Fruit fly (Drosophila melanogaster) whole organism, embryonic: ENCODE results near the gene AstC.

Experiments
- Atf6 ChIP-seq: fragments of 200-800 bp; sonication (Bioruptor generic); IDR thresholded peaks from 2 replicates; pipeline ENCODE4 v1.3.6; 2022; ENCODE audit warnings: missing biosample characterization, missing genetic modification characterization
- Awh ChIP-seq: fragments of 200-800 bp; sonication (Bioruptor generic); IDR thresholded peaks from 2 replicates; pipeline ENCODE4, ENCODE4 v1.3.6; 2022; ENCODE audit warnings: missing biosample characterization, missing genetic modification characterization
- Bgb ChIP-seq: fragments of 200-800 bp; sonication (Bioruptor generic); IDR thresholded peaks from 2 replicates; pipeline ENCODE4 v1.3.6; 2022; ENCODE audit warnings: missing biosample characterization, missing genetic modification characterization; ENCODE audit not compliant: partially characterized antibody
- CG11560 ChIP-seq: fragments of 200-800 bp; sonication (Bioruptor generic); IDR thresholded peaks from 3 replicates; pipeline ENCODE4 v1.3.6; 2022; ENCODE audit warnings: missing biosample characterization, missing genetic modification characterization
- CG14441 ChIP-seq: fragments of 200-800 bp; sonication (Bioruptor generic); IDR thresholded peaks from 2 replicates; pipeline ENCODE4 v1.3.6; 2022; ENCODE audit warnings: missing biosample characterization, missing genetic modification characterization
- CG14860 ChIP-seq: fragments of 200-800 bp; sonication (Bioruptor generic); IDR thresholded peaks from 3 replicates; pipeline ENCODE4 v1.3.6; 2022; ENCODE audit warnings: missing biosample characterization, missing genetic modification characterization; ENCODE audit not compliant: partially characterized antibody
- CG15073 ChIP-seq: fragments of 200-800 bp; sonication (Bioruptor generic); optimal IDR thresholded peaks from 2 replicates; lab custom pipeline; 2016; ENCODE audit warnings: missing biosample characterization, missing genetic modification characterization
- CG15514 ChIP-seq: fragments of 200-800 bp; sonication (Bioruptor generic); optimal IDR thresholded peaks from 3 replicates; lab custom pipeline; 2017; ENCODE audit warnings: missing biosample characterization, missing genetic modification characterization, mild to moderate bottlenecking, moderate library complexity, missing genetic modification reagents
- CG17829 ChIP-seq: fragments of 200-800 bp; optimal IDR thresholded peaks from 2 replicates; lab custom pipeline; 2019; ENCODE audit warnings: missing biosample characterization, mild to moderate bottlenecking, missing genetic modification characterization, moderate library complexity
- CG18011 ChIP-seq: fragments of 200-800 bp; sonication (Bioruptor generic); optimal IDR thresholded peaks from 2 replicates; lab custom pipeline; 2017; ENCODE audit warnings: missing biosample characterization, missing genetic modification characterization, mild to moderate bottlenecking, moderate library complexity, missing genotype
- CG33213 ChIP-seq: fragments of 200-800 bp; sonication (Bioruptor generic); optimal IDR thresholded peaks from 3 replicates; lab custom pipeline; 2016; ENCODE audit warnings: missing biosample characterization, missing genetic modification characterization
- CG3838 ChIP-seq: fragments of 200-800 bp; sonication (Bioruptor generic); optimal IDR thresholded peaks from 3 replicates; lab custom pipeline; 2016; ENCODE audit warnings: missing biosample characterization, missing genetic modification characterization
- CG5180 ChIP-seq: fragments of 200-800 bp; sonication (Bioruptor generic); optimal IDR thresholded peaks from 3 replicates; lab custom pipeline; 2017; ENCODE audit warnings: missing biosample characterization, missing genetic modification characterization, mild to moderate bottlenecking, moderate library complexity, missing genetic modification reagents
- CG6654 ChIP-seq: fragments of 200-800 bp; sonication (Bioruptor generic); optimal IDR thresholded peaks from 2 replicates; lab custom pipeline; 2017; ENCODE audit warnings: missing biosample characterization, mild to moderate bottlenecking, missing genetic modification characterization
- CG9215 ChIP-seq: fragments of 200-800 bp; sonication (Bioruptor generic); IDR thresholded peaks from 2 replicates; pipeline ENCODE4 v1.3.6; 2022; ENCODE audit warnings: missing biosample characterization, missing genetic modification characterization
- CG9727 ChIP-seq: fragments of 200-800 bp; sonication (Bioruptor generic); optimal IDR thresholded peaks from 3 replicates; lab custom pipeline; 2017; ENCODE audit warnings: missing biosample characterization, mild to moderate bottlenecking, missing genetic modification characterization
- CG9817 ChIP-seq: fragments of 200-800 bp; sonication (Bioruptor generic); optimal IDR thresholded peaks from 2 replicates; lab custom pipeline; 2018; ENCODE audit warnings: missing biosample characterization, mild to moderate bottlenecking, missing genetic modification characterization, moderate library complexity
- CHES-1-like ChIP-seq: fragments of 200-800 bp; sonication (Bioruptor generic); optimal IDR thresholded peaks from 2 replicates; lab custom pipeline; 2016; ENCODE audit warnings: missing biosample characterization, missing genetic modification characterization
- Camta ChIP-seq: fragments of 200-800 bp; sonication (Bioruptor generic); optimal IDR thresholded peaks from 2 replicates; lab custom pipeline; 2016; ENCODE audit warnings: missing biosample characterization, missing genetic modification characterization
- CkIIα-i1 ChIP-seq: fragments of 200-800 bp; sonication (Bioruptor generic); IDR thresholded peaks from 2 replicates; pipeline ENCODE4 v1.3.6; 2022; ENCODE audit warnings: missing biosample characterization, missing genetic modification characterization
- CoRest ChIP-seq: fragments of 200-800 bp; sonication (Bioruptor generic); optimal IDR thresholded peaks from 3 replicates; lab custom pipeline; 2018; ENCODE audit warnings: missing biosample characterization, mild to moderate bottlenecking, missing genetic modification characterization, moderate library complexity
- D19A ChIP-seq: fragments of 200-800 bp; optimal IDR thresholded peaks from 3 replicates; lab custom pipeline; 2019; ENCODE audit warnings: missing biosample characterization, mild to moderate bottlenecking, missing genetic modification characterization, moderate library complexity
- ERR ChIP-seq: fragments of 200-800 bp; sonication (Bioruptor generic); optimal IDR thresholded peaks from 2 replicates; lab custom pipeline; 2016; ENCODE audit warnings: missing biosample characterization, missing genetic modification characterization
- Hr39 ChIP-seq: fragments of >200 bp; optimal IDR thresholded peaks from 2 replicates; lab custom pipeline; 2017
- Hr51 ChIP-seq, 2 experiments: fragments of 200-800 bp; sonication (Bioruptor generic); optimal IDR thresholded peaks; 2 replicates in 1 of 2; 3 replicates in 1 of 2; lab custom pipeline; 2016 to 2018; ENCODE audit warnings: missing biosample characterization in 2 of 2, missing genetic modification characterization in 2 of 2, mild to moderate bottlenecking in 1 of 2, moderate library complexity in 1 of 2
- MBD-R2 ChIP-seq: fragments of 200-800 bp; sonication (Bioruptor generic); IDR thresholded peaks from 2 replicates; pipeline ENCODE4 v1.3.6; 2022; ENCODE audit warnings: missing biosample characterization, missing genetic modification characterization
- Mrtf ChIP-seq: fragments of 200-800 bp; sonication (Bioruptor generic); IDR thresholded peaks from 3 replicates; pipeline ENCODE4 v1.3.6; 2022; ENCODE audit warnings: missing biosample characterization, missing genetic modification characterization
- Usf ChIP-seq: fragments of 200-800 bp; sonication (Bioruptor generic); optimal IDR thresholded peaks from 2 replicates; lab custom pipeline; 2017; ENCODE audit warnings: missing genotype, missing biosample characterization, missing genetic modification characterization
- bigmax ChIP-seq: fragments of 200-800 bp; sonication (Bioruptor generic); optimal IDR thresholded peaks from 2 replicates; lab custom pipeline; 2018; ENCODE audit warnings: missing biosample characterization, mild to moderate bottlenecking, missing genetic modification characterization
- br ChIP-seq: fragments of >200 bp; optimal IDR thresholded peaks from 2 replicates; lab custom pipeline; 2017
- cas ChIP-seq: fragments of 200-800 bp; sonication (Bioruptor generic); IDR thresholded peaks from 2 replicates; pipeline ENCODE4 v1.3.6; 2022; ENCODE audit warnings: missing biosample characterization, missing genetic modification characterization
- cg ChIP-seq: fragments of 200-800 bp; sonication (Bioruptor generic); optimal IDR thresholded peaks from 3 replicates; lab custom pipeline; 2019; ENCODE audit warnings: missing biosample characterization, mild to moderate bottlenecking, missing genetic modification characterization, moderate library complexity
- dimm ChIP-seq: fragments of 200-800 bp; sonication (Bioruptor generic); IDR thresholded peaks from 2 replicates; pipeline ENCODE4 v1.3.6; 2022; ENCODE audit warnings: missing biosample characterization, missing genetic modification characterization
- dmrt99B ChIP-seq: fragments of 200-800 bp; sonication (Bioruptor generic); optimal IDR thresholded peaks from 2 replicates; lab custom pipeline; 2018; ENCODE audit warnings: missing biosample characterization, mild to moderate bottlenecking, missing genetic modification characterization, moderate library complexity
- ems ChIP-seq: fragments of 200-800 bp; sonication (Bioruptor generic); optimal IDR thresholded peaks from 3 replicates; lab custom pipeline; 2016; ENCODE audit warnings: missing biosample characterization, missing genetic modification characterization
- eve ChIP-seq, 2 experiments: fragments of >200 bp; optimal IDR thresholded peaks; 2 replicates each; lab custom pipeline; 2017; ENCODE audit warnings: missing biosample characterization in 2 of 2, missing genetic modification characterization in 2 of 2
- fd64A ChIP-seq: fragments of 200-800 bp; sonication (Bioruptor generic); optimal IDR thresholded peaks from 3 replicates; lab custom pipeline; 2018; ENCODE audit warnings: missing biosample characterization, mild to moderate bottlenecking, missing genetic modification characterization
- gfzf ChIP-seq: fragments of 200-800 bp; sonication (Bioruptor generic); optimal IDR thresholded peaks from 2 replicates; lab custom pipeline; 2016; ENCODE audit warnings: missing biosample characterization, mild to moderate bottlenecking, missing genetic modification characterization, moderate library complexity
- lbe ChIP-seq: fragments of 200-800 bp; sonication (Bioruptor generic); optimal IDR thresholded peaks from 2 replicates; lab custom pipeline; 2016; ENCODE audit warnings: missing biosample characterization, mild to moderate bottlenecking, missing genetic modification characterization
- org-1 ChIP-seq: fragments of 200-800 bp; sonication (Bioruptor generic); optimal IDR thresholded peaks from 2 replicates; lab custom pipeline; 2017; ENCODE audit warnings: missing biosample characterization, missing genetic modification characterization
- pan ChIP-seq, 4 experiments: fragments of >200 bp in 3 of 4; fragments of 200-800 bp in 1 of 4; sonication (Bioruptor generic) in 1 of 4; optimal IDR thresholded peaks in 3 of 4; IDR thresholded peaks in 1 of 4; 2 replicates each; pipeline versions ENCODE4 v1.3.6 to Lab custom; 2017 to 2022; ENCODE audit warnings: missing biosample characterization in 2 of 4, missing genetic modification characterization in 2 of 4, mixed read lengths in 1 of 4
- prd ChIP-seq, 3 experiments: fragments of >200 bp in 2 of 3; fragments of 200-800 bp in 1 of 3; sonication (Bioruptor generic) in 1 of 3; optimal IDR thresholded peaks in 2 of 3; IDR thresholded peaks in 1 of 3; 2 replicates in 2 of 3; 3 replicates in 1 of 3; pipeline versions ENCODE4 v1.3.6 to Lab custom; 2017 to 2022; ENCODE audit warnings: missing biosample characterization in 1 of 3, missing genetic modification characterization in 1 of 3
- pros ChIP-seq: fragments of 200-800 bp; sonication (Bioruptor generic); optimal IDR thresholded peaks from 3 replicates; lab custom pipeline; 2019; ENCODE audit warnings: missing biosample characterization, mild to moderate bottlenecking, missing genetic modification characterization, moderate library complexity
- pum ChIP-seq: fragments of 200-800 bp; sonication (Bioruptor generic); optimal IDR thresholded peaks from 2 replicates; lab custom pipeline; 2016; ENCODE audit warnings: missing biosample characterization, missing genetic modification characterization
- sd ChIP-seq: fragments of 200-800 bp; sonication (Bioruptor generic); optimal IDR thresholded peaks from 3 replicates; lab custom pipeline; 2018; ENCODE audit warnings: missing biosample characterization, mild to moderate bottlenecking, missing genetic modification characterization, moderate library complexity
- sima ChIP-seq: fragments of 200-800 bp; sonication (Bioruptor generic); optimal IDR thresholded peaks from 2 replicates; lab custom pipeline; 2016; ENCODE audit warnings: missing biosample characterization, missing genetic modification characterization
- sisA ChIP-seq: fragments of 200-800 bp; sonication (Bioruptor generic); IDR thresholded peaks from 2 replicates; pipeline ENCODE4 v1.3.6; 2022; ENCODE audit warnings: missing biosample characterization, missing genetic modification characterization
- toy ChIP-seq: fragments of 200-800 bp; sonication (Bioruptor generic); IDR thresholded peaks from 2 replicates; pipeline ENCODE4 v1.3.6; 2022; ENCODE audit warnings: missing biosample characterization, missing genetic modification characterization
- tup ChIP-seq: fragments of 200-800 bp; sonication (Bioruptor generic); optimal IDR thresholded peaks from 2 replicates; lab custom pipeline; 2016; ENCODE audit warnings: missing biosample characterization, mild to moderate bottlenecking, missing genetic modification characterization, moderate library complexity
- tx ChIP-seq: fragments of 200-800 bp; sonication (Bioruptor generic); optimal IDR thresholded peaks from 2 replicates; lab custom pipeline; 2016; ENCODE audit warnings: missing biosample characterization, missing genetic modification characterization

AstC gene

DNA sequence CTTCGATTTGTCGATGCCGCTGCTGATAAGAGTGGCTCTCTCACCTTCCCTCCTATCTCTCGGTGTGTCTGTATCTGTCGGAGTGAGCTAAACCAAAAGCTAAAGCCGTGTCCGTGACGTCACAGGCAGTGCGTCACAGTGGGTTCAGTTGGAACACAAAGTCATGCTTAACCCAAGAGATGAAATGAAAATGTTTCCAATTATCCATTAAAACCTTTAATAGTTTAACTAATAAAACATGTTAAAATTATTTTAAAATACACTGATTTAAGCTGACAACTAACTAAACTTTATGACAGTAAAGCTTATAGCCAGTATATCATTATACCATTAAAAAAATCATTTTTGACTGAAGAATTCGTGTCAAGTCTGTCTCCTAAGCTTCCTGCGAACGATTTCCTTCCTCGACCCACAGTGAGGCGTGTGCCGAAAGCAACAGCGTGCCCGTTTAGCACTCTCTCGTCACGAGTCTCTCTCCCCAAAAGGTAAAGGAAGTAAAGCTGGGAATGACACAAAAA is 31.9 kb upstream of the AstC start, which contains the start of gene Idua (continued):
- no peak for TF ChIP-seq CG14860
- TF ChIP-seq Mrtf (GFP tag; lab: Robert Waterston, UW) = no peak
- no peak for TF ChIP-seq toy (GFP tag; lab: Robert Waterston, UW)
- no peak for TF ChIP-seq CG5180
- peak; percentile 41; the same call in 1 of the 2 replicates for TF ChIP-seq sisA (GFP tag; lab: Robert Waterston, UW)
- no peak for TF ChIP-seq dmrt99B (tag; lab: Kevin White, UChicago)
- TF ChIP-seq CG9215 (GFP tag; lab: Robert Waterston, UW) = peak; percentile 71
- TF ChIP-seq Camta (GFP tag; lab: Kevin White, UChicago) = no peak
- no peak for TF ChIP-seq tup (GFP tag; lab: Kevin White, UChicago)
- TF ChIP-seq CG9817 (tag; lab: Kevin White, UChicago) = peak; percentile 59
- TF ChIP-seq CkIIα-i1 (GFP tag; lab: Robert Waterston, UW) = no peak
- no peak for TF ChIP-seq pan (optimal IDR thresholded peaks at IDR 0.05; lab: Kevin White, UChicago)
- TF ChIP-seq pan (GFP tag; optimal IDR thresholded peaks at IDR 0.05 in 1 of 2, IDR thresholded peaks at IDR 0.05 in 1 of 2) = peak in 1 of 2 experiments; percentile 72
- peak; percentile 13; the same call in 1 of the 2 replicates for TF ChIP-seq cas (GFP tag; lab: Robert Waterston, UW)
- no peak for TF ChIP-seq CG3838 (GFP tag; lab: Kevin White, UChicago)
- no peak for TF ChIP-seq eve (GFP tag; optimal IDR thresholded peaks at IDR 0.05; lab: Kevin White, UChicago)
- TF ChIP-seq Bgb (GFP tag; lab: Robert Waterston, UW) = no peak
- no peak for TF ChIP-seq lbe (GFP tag; lab: Kevin White, UChicago)
- peak; percentile 75 for TF ChIP-seq Atf6 (GFP tag; lab: Robert Waterston, UW)
- TF ChIP-seq Hr51 (GFP tag; optimal IDR thresholded peaks at IDR 0.05; lab: Kevin White, UChicago) = peak in 1 of 2 experiments; percentile 21
- peak; percentile 18; the same call in 1 of the 2 replicates for TF ChIP-seq CG14441 (GFP tag; lab: Robert Waterston, UW)
- no peak for TF ChIP-seq CG11560 (tag; lab: Robert Waterston, UW)
- TF ChIP-seq pum (GFP tag; lab: Kevin White, UChicago) = no peak
- TF ChIP-seq CHES-1-like (GFP tag; lab: Kevin White, UChicago) = no peak
- TF ChIP-seq pros = peak; percentile 6
- no peak for TF ChIP-seq D19A (tag; lab: Kevin White, UChicago)
- no peak for TF ChIP-seq sima (GFP tag; lab: Kevin White, UChicago)
- no peak for TF ChIP-seq gfzf (GFP tag; lab: Kevin White, UChicago)
- TF ChIP-seq dimm (GFP tag; lab: Robert Waterston, UW) = no peak
- no peak for TF ChIP-seq ERR
- TF ChIP-seq CG9727 (GFP tag; lab: Kevin White, UChicago) = peak; percentile 82
- TF ChIP-seq Awh (GFP tag; lab: Robert Waterston, UW) = peak; percentile 37; the same call in 1 of the 2 replicates
- peak; percentile 35 for TF ChIP-seq CG15514 (GFP tag; lab: Kevin White, UChicago)
- TF ChIP-seq CG17829 = peak; percentile 58
- TF ChIP-seq tx (GFP tag; lab: Kevin White, UChicago) = no peak
- no peak for TF ChIP-seq ems
- TF ChIP-seq bigmax (GFP tag; lab: Kevin White, UChicago) = no peak
- TF ChIP-seq Hr39 (lab: Kevin White, UChicago) = no peak
- TF ChIP-seq cg = no peak
- peak; percentile 11 for TF ChIP-seq fd64A (GFP tag; lab: Kevin White, UChicago)
- TF ChIP-seq CoRest (tag; lab: Kevin White, UChicago) = peak; percentile 81
- no peak for TF ChIP-seq CG15073 (GFP tag; lab: Kevin White, UChicago)
- TF ChIP-seq CG6654 = peak; percentile 2
- TF ChIP-seq br (lab: Kevin White, UChicago) = no peak
- peak; percentile 41 for TF ChIP-seq CG18011 (GFP tag; lab: Kevin White, UChicago)
- 0 out of 2 replicates have a peak, but pooled peaks have one; percentile 6 for TF ChIP-seq MBD-R2 (GFP tag; lab: Robert Waterston, UW)
- TF ChIP-seq CG33213 (GFP tag; lab: Kevin White, UChicago) = no peak
- no peak for TF ChIP-seq sd (tag; lab: Kevin White, UChicago)
- peak; percentile 73 for TF ChIP-seq org-1 (GFP tag; lab: Kevin White, UChicago)
- no peak for TF ChIP-seq Usf (GFP tag; lab: Kevin White, UChicago)
- TF ChIP-seq prd (optimal IDR thresholded peaks at IDR 0.05; lab: Kevin White, UChicago) = no peak
- TF ChIP-seq prd (GFP tag; IDR thresholded peaks at IDR 0.05; lab: Robert Waterston, UW) = peak; percentile 58
